Worm (Caenorhabditis elegans) whole organism, L4 larva: Measurements from ENCODE around the gene lin-66.

ENCODE experiments used
- egl-27 ChIP-seq: sonication (generic microtip); optimal IDR thresholded peaks from 3 replicates; lab custom pipeline; 2017; ENCODE audit warnings: missing biosample characterization, missing genetic modification reagents, missing genetic modification characterization
- nhr-28 ChIP-seq: fragments of 150-350 bp; optimal IDR thresholded peaks from 2 replicates; lab custom pipeline; 2014; ENCODE audit warnings: missing biosample characterization, missing genetic modification characterization
- skn-1 ChIP-seq: fragments of 150-350 bp; optimal IDR thresholded peaks from 2 replicates; lab custom pipeline; 2014; ENCODE audit warnings: missing biosample characterization, missing genetic modification characterization

- no peak for TF ChIP-seq nhr-28 (tag; lab: Kevin White, UChicago)
- TF ChIP-seq egl-27 (tag; lab: Kevin White, UChicago) = no peak
- no peak for TF ChIP-seq skn-1 (tag; lab: Kevin White, UChicago)
Measured at ce11 chrIV:13876565-13877153, 11.2 kb upstream of the lin-66 start, which contains the start of gene prdh-1.
